Fruit fly (Drosophila melanogaster): ENCODE data around the gene Nmdmc.

Gene Nmdmc

dm6 chr3R:9050519-9051119 lies at the start of gene Nmdmc (continued):
- TF ChIP-seq CG6683 (GFP tag; optimal IDR thresholded peaks at IDR 0.05) = no peak
- no peak for TF ChIP-seq fd64A (GFP tag; optimal IDR thresholded peaks at IDR 0.05)
- no peak for TF ChIP-seq pum (GFP tag; optimal IDR thresholded peaks at IDR 0.05)
- TF ChIP-seq CG31441 (GFP tag; IDR thresholded peaks at IDR 0.05) = no peak
- TF ChIP-seq slbo (GFP tag; IDR thresholded peaks at IDR 0.05) = no peak
- TF ChIP-seq abd-A (tag; optimal IDR thresholded peaks at IDR 0.05) = peak; percentile 81
- TF ChIP-seq Dbx (GFP tag; IDR thresholded peaks at IDR 0.05) = no peak
- no peak for TF ChIP-seq yki (optimal IDR thresholded peaks at IDR 0.05)
- TF ChIP-seq gsb-n (tag; optimal IDR thresholded peaks at IDR 0.05) = no peak
- no peak for TF ChIP-seq PHDP (tag; optimal IDR thresholded peaks at IDR 0.05)
- TF ChIP-seq NFAT (GFP tag; IDR thresholded peaks at IDR 0.05) = no peak
- TF ChIP-seq D19B (GFP tag; optimal IDR thresholded peaks at IDR 0.05) = no peak
- no peak for TF ChIP-seq CG13123 (GFP tag; optimal IDR thresholded peaks at IDR 0.05)
- TF ChIP-seq CG7556 (GFP tag; optimal IDR thresholded peaks at IDR 0.05) = no peak
- TF ChIP-seq sisA (GFP tag; IDR thresholded peaks at IDR 0.05) = no peak
- TF ChIP-seq Abd-B (GFP tag; optimal IDR thresholded peaks at IDR 0.05) = peak; percentile 76
- no peak for TF ChIP-seq pita (GFP tag; optimal IDR thresholded peaks at IDR 0.05)
- TF ChIP-seq cato (GFP tag; optimal IDR thresholded peaks at IDR 0.05; ENCODE audit: borderline replicate concordance) = no peak
- no peak for TF ChIP-seq D19A (tag; optimal IDR thresholded peaks at IDR 0.05)
- TF ChIP-seq pfk (GFP tag; optimal IDR thresholded peaks at IDR 0.05) = no peak
- TF ChIP-seq CG11085 (GFP tag; IDR thresholded peaks at IDR 0.05) = no peak
- TF ChIP-seq CG10462 (GFP tag; optimal IDR thresholded peaks at IDR 0.05) = no peak
- no peak for TF ChIP-seq jigr1 (GFP tag; IDR thresholded peaks at IDR 0.05)
- no peak for TF ChIP-seq crol (GFP tag; IDR thresholded peaks at IDR 0.05)
- no peak for TF ChIP-seq CG4854 (GFP tag; optimal IDR thresholded peaks at IDR 0.05)
- no peak for TF ChIP-seq CG12155 (GFP tag; optimal IDR thresholded peaks at IDR 0.05)
- TF ChIP-seq Sry-β (GFP tag; optimal IDR thresholded peaks at IDR 0.05) = no peak
- no peak for TF ChIP-seq kay (GFP tag; optimal IDR thresholded peaks at IDR 0.05)
- no peak for TF ChIP-seq HLHmδ (GFP tag; optimal IDR thresholded peaks at IDR 0.05)
- TF ChIP-seq CG8089 (GFP tag; optimal IDR thresholded peaks at IDR 0.05) = no peak
- no peak for TF ChIP-seq CG7357 (GFP tag; IDR thresholded peaks at IDR 0.05)
- TF ChIP-seq gfzf (GFP tag; optimal IDR thresholded peaks at IDR 0.05) = peak; percentile 95
- TF ChIP-seq Nf-YA (GFP tag; IDR thresholded peaks at IDR 0.05) = no peak
- TF ChIP-seq CG7963 (GFP tag; IDR thresholded peaks at IDR 0.05; ENCODE audit: partially characterized antibody) = no peak
- TF ChIP-seq ttk (GFP tag; IDR thresholded peaks at IDR 0.05) = no peak
- TF ChIP-seq CG3847 (GFP tag; IDR thresholded peaks at IDR 0.05) = no peak
- TF ChIP-seq CG3281 (GFP tag; optimal IDR thresholded peaks at IDR 0.05) = no peak
- TF ChIP-seq Doc3 (GFP tag; IDR thresholded peaks at IDR 0.05; ENCODE audit: partially characterized antibody) = no peak
- no peak for TF ChIP-seq CG4424 (GFP tag; optimal IDR thresholded peaks at IDR 0.05)
- no peak for TF ChIP-seq CG17802 (tag; optimal IDR thresholded peaks at IDR 0.05)
- TF ChIP-seq pnt (GFP tag; optimal IDR thresholded peaks at IDR 0.05) = no peak
- TF ChIP-seq Atf6 (GFP tag; IDR thresholded peaks at IDR 0.05) = no peak
- no peak for TF ChIP-seq seq (GFP tag; IDR thresholded peaks at IDR 0.05)
- no peak for TF ChIP-seq ato (GFP tag; IDR thresholded peaks at IDR 0.05; ENCODE audit: partially characterized antibody)
- TF ChIP-seq YL-1 (GFP tag; optimal IDR thresholded peaks at IDR 0.05) = peak; percentile 38
- no peak for TF ChIP-seq Usf (GFP tag; optimal IDR thresholded peaks at IDR 0.05)
- no peak for TF ChIP-seq toy (GFP tag; IDR thresholded peaks at IDR 0.05)
- TF ChIP-seq Xrp1 (GFP tag; IDR thresholded peaks at IDR 0.05) = no peak
- no peak for TF ChIP-seq CG13624 (GFP tag; optimal IDR thresholded peaks at IDR 0.05)
- TF ChIP-seq sug (tag; optimal IDR thresholded peaks at IDR 0.05) = peak; percentile 38
- no peak for TF ChIP-seq psq (GFP tag; optimal IDR thresholded peaks at IDR 0.05)
- no peak for TF ChIP-seq CG3163 (GFP tag; optimal IDR thresholded peaks at IDR 0.05)

Data from whole organism, embryonic.